Worm (Caenorhabditis elegans) whole organism, mixed stage, embryonic: ENCODE measurements around the gene sir-2.1.

Source experiments
- ces-1 ChIP-seq: fragments of 150-350 bp; optimal IDR thresholded peaks from 2 replicates; lab custom pipeline; 2014; ENCODE audit warnings: missing biosample characterization, missing genetic modification reagents, missing genetic modification characterization
- cnd-1 ChIP-seq: fragments of 200-800 bp; sonication (Bioruptor generic); optimal IDR thresholded peaks from 2 replicates; lab custom pipeline; 2018; ENCODE audit warnings: mild to moderate bottlenecking, missing genetic modification characterization, missing compliant biosample characterization
- elt-3 ChIP-seq: fragments of 150-350 bp; optimal IDR thresholded peaks from 2 replicates; lab custom pipeline; 2014; ENCODE audit warnings: missing biosample characterization, missing genetic modification characterization
- lin-13 ChIP-seq: fragments of 150-350 bp; optimal IDR thresholded peaks from 2 replicates; lab custom pipeline; 2014; ENCODE audit warnings: missing biosample characterization, missing genetic modification characterization
- lin-32 ChIP-seq: fragments of 200-800 bp; sonication (Bioruptor generic); optimal IDR thresholded peaks from 2 replicates; lab custom pipeline; 2018; ENCODE audit warnings: mild to moderate bottlenecking, missing genetic modification characterization, missing compliant biosample characterization
- lsy-2 ChIP-seq: fragments of 150-350 bp; optimal IDR thresholded peaks from 2 replicates; lab custom pipeline; 2014; ENCODE audit warnings: missing biosample characterization, missing genetic modification characterization
- mab-5 ChIP-seq: fragments of 150-350 bp; optimal IDR thresholded peaks from 2 replicates; lab custom pipeline; 2014; ENCODE audit warnings: missing biosample characterization, missing genetic modification characterization
- nhr-12 ChIP-seq: fragments of 150-350 bp; optimal IDR thresholded peaks from 2 replicates; lab custom pipeline; 2014; ENCODE audit warnings: missing biosample characterization, missing genetic modification characterization
- nhr-237 ChIP-seq: fragments of 150-350 bp; optimal IDR thresholded peaks from 2 replicates; lab custom pipeline; 2014; ENCODE audit warnings: missing biosample characterization, missing genetic modification characterization
- pha-4 ChIP-seq: fragments of 150-350 bp; optimal IDR thresholded peaks from 2 replicates; lab custom pipeline; 2018; ENCODE audit warnings: missing biosample characterization, missing genetic modification reagents, missing genetic modification characterization
- tbx-8 ChIP-seq: fragments of 200-800 bp; sonication (Bioruptor generic); optimal IDR thresholded peaks from 2 replicates; lab custom pipeline; 2018; ENCODE audit warnings: mild to moderate bottlenecking, missing genetic modification characterization, moderate library complexity, missing compliant biosample characterization
- unc-62 ChIP-seq: fragments of 150-350 bp; optimal IDR thresholded peaks from 2 replicates; lab custom pipeline; 2014; ENCODE audit warnings: missing biosample characterization, missing genetic modification reagents, missing genetic modification characterization

ce11 chrIV:10367740-10368246, 1.8 kb upstream of the sir-2.1 start, which contains the start of gene pges-2:
- TF ChIP-seq tbx-8 (no peak), nhr-237 (tag; lab: Kevin White, UChicago) (no peak), nhr-12 (tag; lab: Kevin White, UChicago) (no peak), pha-4 (tag; lab: Kevin White, UChicago) (no peak), elt-3 (tag; lab: Kevin White, UChicago) (no peak), lsy-2 (peak; percentile 12), ces-1 (GFP tag; lab: Kevin White, UChicago) (peak; percentile 52), lin-32 (GFP tag; lab: Kevin White, UChicago) (no peak), unc-62 (GFP tag; lab: Kevin White, UChicago) (no peak), lin-13 (tag; lab: Kevin White, UChicago) (no peak), cnd-1 (no peak), mab-5 (tag; lab: Kevin White, UChicago) (no peak)
